Worm (Caenorhabditis elegans) whole organism, midembryonic: Measurements from ENCODE around the gene srw-39.

Experiments
- T22C8.4 ChIP-seq: fragments of 200-800 bp; sonication (Bioruptor generic); IDR thresholded peaks from 2 replicates; pipeline ENCODE4 v1.3.6; 2022; ENCODE audit warnings: missing genetic modification characterization, missing compliant biosample characterization
- cog-1 ChIP-seq: sonication (generic microtip); optimal IDR thresholded peaks from 2 replicates; lab custom pipeline; 2016; ENCODE audit warnings: missing genetic modification characterization, missing compliant biosample characterization
- flt-1 ChIP-seq: fragments of 200-800 bp; sonication (Bioruptor generic); IDR thresholded peaks from 2 replicates; pipeline ENCODE4 v1.3.6; 2022; ENCODE audit warnings: missing genetic modification characterization, missing compliant biosample characterization
- klf-2 ChIP-seq: fragments of 200-800 bp; sonication (Bioruptor generic); conservative IDR thresholded peaks from 2 replicates; pipeline ENCODE4 v1.3.6; 2022; ENCODE audit warnings: missing genetic modification reagents, missing genetic modification characterization, missing compliant biosample characterization
- med-1 ChIP-seq: sonication (generic microtip); optimal IDR thresholded peaks from 2 replicates; lab custom pipeline; 2017; ENCODE audit warnings: missing genetic modification characterization, mild to moderate bottlenecking, missing compliant biosample characterization, antibody characterized with exemption, missing genetic modification reagents; ENCODE audit not compliant: insufficient read depth
- ref-1 ChIP-seq: fragments of 200-800 bp; sonication (Bioruptor generic); conservative IDR thresholded peaks from 2 replicates; pipeline ENCODE4 v1.3.6; 2022; ENCODE audit warnings: missing genetic modification reagents, missing genetic modification characterization, missing compliant biosample characterization
- tab-1 ChIP-seq: fragments of 200-800 bp; sonication (Bioruptor generic); IDR thresholded peaks from 2 replicates; pipeline ENCODE4 v1.3.6; 2022; ENCODE audit warnings: missing genetic modification characterization, missing compliant biosample characterization
- ztf-23 ChIP-seq: fragments of 200-800 bp; sonication (Bioruptor generic); IDR thresholded peaks from 2 replicates; pipeline ENCODE4 v1.3.6; 2022; ENCODE audit warnings: missing genetic modification reagents, missing genetic modification characterization, missing compliant biosample characterization
- ztf-29 ChIP-seq: fragments of 200-800 bp; sonication (Bioruptor generic); IDR thresholded peaks from 2 replicates; pipeline ENCODE4 v1.3.6; 2022; ENCODE audit warnings: missing genetic modification reagents, missing genetic modification characterization, missing compliant biosample characterization

srw-39 gene

ce11 chrV:20123616-20124015, 48.2 kb downstream of the srw-39 start:
- TF ChIP-seq cog-1: no peak
- TF ChIP-seq tab-1: no peak
- no peak for TF ChIP-seq T22C8.4 (GFP tag; lab: Robert Waterston, UW)
- no peak for TF ChIP-seq ztf-29 (GFP tag; lab: Robert Waterston, UW)
- TF ChIP-seq med-1: no peak
- no peak for TF ChIP-seq klf-2
- TF ChIP-seq ztf-23: no peak
- TF ChIP-seq flt-1 (GFP tag; lab: Robert Waterston, UW): no peak

ce11 chrV:20123010-20123409, 48.8 kb downstream of the srw-39 start:
- no peak for TF ChIP-seq tab-1
- no peak for TF ChIP-seq ref-1 (GFP tag; lab: Robert Waterston, UW)
- no peak for TF ChIP-seq klf-2
- TF ChIP-seq ztf-23: no peak
- no peak for TF ChIP-seq flt-1 (GFP tag; lab: Robert Waterston, UW)
- TF ChIP-seq T22C8.4 (GFP tag; lab: Robert Waterston, UW): no peak
- TF ChIP-seq ztf-29 (GFP tag; lab: Robert Waterston, UW): no peak
- TF ChIP-seq cog-1: no peak
- no peak for TF ChIP-seq med-1

DNA sequence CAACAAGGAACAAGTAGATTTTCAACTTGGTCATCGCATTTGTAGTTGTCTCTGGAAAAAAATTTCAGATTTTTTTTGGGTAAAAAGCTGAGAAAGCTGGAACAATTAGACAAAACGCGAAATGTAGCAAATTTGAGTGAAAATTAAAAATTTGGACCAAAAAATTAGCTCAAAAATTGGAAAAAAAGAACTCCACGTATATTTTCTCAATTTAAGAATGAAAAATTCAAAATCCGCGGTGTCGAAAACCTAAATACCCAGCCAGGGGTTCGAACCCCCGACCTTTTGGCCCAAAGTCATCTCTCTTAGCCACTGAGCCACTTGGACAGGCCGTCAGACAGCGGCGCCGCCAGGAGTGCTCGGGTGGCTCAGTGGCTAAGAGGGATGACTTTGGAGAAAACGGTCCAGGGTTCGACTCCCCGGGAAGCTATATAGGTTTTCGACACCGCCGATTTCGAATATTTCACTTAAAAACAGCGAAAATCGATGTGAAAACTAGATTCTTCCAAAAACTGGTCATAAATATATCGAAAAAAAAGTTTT, 51.1 kb downstream of the srw-39 start, which contains the start of gene ncx-1:
TSS of gene ncx-1 (minus strand) at position 51 of the 543 bp plus-strand sequence.
- TF ChIP-seq cog-1: no peak
- no peak for TF ChIP-seq ztf-23
- TF ChIP-seq T22C8.4 (GFP tag; lab: Robert Waterston, UW): no peak
- TF ChIP-seq ref-1 (GFP tag; lab: Robert Waterston, UW): no peak
- TF ChIP-seq ztf-29 (GFP tag; lab: Robert Waterston, UW): no peak
- no peak for TF ChIP-seq klf-2
- no peak for TF ChIP-seq med-1
- TF ChIP-seq tab-1: no peak
- no peak for TF ChIP-seq flt-1 (GFP tag; lab: Robert Waterston, UW)

ce11 chrV:20119770-20120169, 52.1 kb downstream of the srw-39 start:
- no peak for TF ChIP-seq klf-2
- TF ChIP-seq flt-1 (GFP tag; lab: Robert Waterston, UW): no peak
- no peak for TF ChIP-seq ztf-29 (GFP tag; lab: Robert Waterston, UW)
- no peak for TF ChIP-seq ref-1 (GFP tag; lab: Robert Waterston, UW)
- no peak for TF ChIP-seq T22C8.4 (GFP tag; lab: Robert Waterston, UW)
- TF ChIP-seq tab-1: no peak
- no peak for TF ChIP-seq ztf-23
- TF ChIP-seq cog-1: no peak
- TF ChIP-seq med-1: no peak
